Worm (Caenorhabditis elegans): ENCODE data around the gene nprl-2.

The nprl-2 gene

ce11 chrIV:7556265-7556866 is at the start of gene nprl-2, which contains the start of the genes F49E8.7 and F49E8.8:
TSS of gene nprl-2 (plus strand) at chrIV:7556816.
TSS of gene F49E8.7 (minus strand) at chrIV:7556365.
TSS of gene F49E8.8 (plus strand) at chrIV:7556637.
- TF ChIP-seq T22C8.4 (GFP tag; IDR thresholded peaks at IDR 0.05) = no peak
- TF ChIP-seq flt-1 (GFP tag; IDR thresholded peaks at IDR 0.05) = no peak

DNA sequence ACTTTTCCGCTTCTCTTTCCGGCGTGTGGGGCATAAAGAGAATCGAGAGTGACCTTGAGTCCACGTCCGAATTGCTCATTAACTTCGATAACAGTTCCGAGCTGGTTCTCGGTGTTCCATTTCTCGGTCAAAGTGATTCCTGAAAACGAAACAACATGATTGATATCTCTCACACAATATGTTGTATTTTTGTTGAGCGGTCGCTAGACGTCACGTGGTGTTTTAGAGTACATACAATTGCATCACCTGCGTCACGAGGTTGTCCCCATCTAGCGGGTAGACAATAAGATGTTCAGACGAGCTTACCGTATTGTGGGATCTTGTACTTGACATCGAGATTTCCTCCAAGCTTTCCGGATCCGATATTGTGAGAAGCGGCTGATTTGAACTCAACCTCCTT is 49.3 kb upstream of the nprl-2 start:
- TF ChIP-seq tab-1 (GFP tag; IDR thresholded peaks at IDR 0.05) = no peak
- TF ChIP-seq cog-1 (tag; optimal IDR thresholded peaks at IDR 0.05) = no peak
- no peak for TF ChIP-seq ztf-23 (GFP tag; IDR thresholded peaks at IDR 0.05)
- TF ChIP-seq ref-1 (GFP tag; conservative IDR thresholded peaks at IDR 0.05) = no peak

ce11 chrIV:7507841-7508509 is 48.6 kb upstream of the nprl-2 start, which contains the start of the genes vdac-1 and R05G6.5:
TSS of gene vdac-1 (minus strand) at chrIV:7507891.
TSS of gene R05G6.5 (plus strand) at chrIV:7508367.
- TF ChIP-seq ztf-29 (GFP tag; IDR thresholded peaks at IDR 0.05) = no peak
- TF ChIP-seq flt-1 (GFP tag; IDR thresholded peaks at IDR 0.05) = 0 out of 2 replicates have a peak, but pooled peaks have one; percentile 54

DNA sequence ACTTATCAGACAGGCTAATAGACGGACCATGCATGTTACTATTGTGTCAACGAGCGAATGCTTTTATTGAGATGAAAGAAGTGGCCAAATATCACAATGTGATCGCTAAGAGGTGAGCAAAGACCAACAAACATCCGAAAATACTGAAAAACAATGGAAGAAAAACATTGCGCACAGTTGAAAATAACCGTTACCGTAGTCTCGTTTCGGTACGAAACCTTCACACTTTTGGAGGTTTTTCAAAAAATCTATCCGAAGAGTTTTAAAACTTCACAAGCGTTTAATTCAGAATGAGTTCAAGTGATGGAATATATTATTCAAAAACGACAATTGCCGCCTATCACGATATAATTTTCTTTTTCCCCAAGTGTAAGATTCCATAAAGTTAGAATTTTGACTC is 47.8 kb upstream of the nprl-2 start:
- TF ChIP-seq med-1 (GFP tag; optimal IDR thresholded peaks at IDR 0.05; ENCODE audit: insufficient read depth) = no peak
- no peak for TF ChIP-seq ztf-23 (GFP tag; IDR thresholded peaks at IDR 0.05)
- TF ChIP-seq klf-2 (GFP tag; conservative IDR thresholded peaks at IDR 0.05) = no peak
- TF ChIP-seq cog-1 (tag; optimal IDR thresholded peaks at IDR 0.05) = no peak
- TF ChIP-seq T22C8.4 (GFP tag; IDR thresholded peaks at IDR 0.05) = no peak
- TF ChIP-seq ztf-29 (GFP tag; IDR thresholded peaks at IDR 0.05) = no peak
- no peak for TF ChIP-seq flt-1 (GFP tag; IDR thresholded peaks at IDR 0.05)
- TF ChIP-seq tab-1 (GFP tag; IDR thresholded peaks at IDR 0.05) = no peak
- no peak for TF ChIP-seq ref-1 (GFP tag; conservative IDR thresholded peaks at IDR 0.05)

DNA sequence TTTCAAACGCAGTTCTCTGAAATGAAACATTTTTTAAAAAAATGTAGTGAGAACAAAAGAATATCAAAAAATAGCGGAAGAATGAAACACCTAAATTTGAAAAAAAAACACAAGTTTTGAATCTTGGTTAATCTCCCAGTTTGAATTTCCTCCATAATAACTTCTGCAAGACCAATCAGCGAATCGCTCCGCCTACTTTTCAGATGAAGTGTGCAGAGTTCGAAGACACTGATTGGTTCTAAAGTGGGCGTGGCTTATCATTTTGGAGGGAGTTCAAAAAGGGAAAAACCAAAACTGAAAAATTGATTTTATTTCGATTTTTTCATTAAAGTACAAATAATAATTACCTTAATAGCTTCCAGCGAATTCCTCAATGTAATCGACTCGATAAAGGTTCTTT is 45.8 kb upstream of the nprl-2 start:
- no peak for TF ChIP-seq flt-1 (GFP tag; IDR thresholded peaks at IDR 0.05)
- no peak for TF ChIP-seq ztf-29 (GFP tag; IDR thresholded peaks at IDR 0.05)
- TF ChIP-seq klf-2 (GFP tag; conservative IDR thresholded peaks at IDR 0.05) = no peak
- no peak for TF ChIP-seq med-1 (GFP tag; optimal IDR thresholded peaks at IDR 0.05; ENCODE audit: insufficient read depth)
- no peak for TF ChIP-seq tab-1 (GFP tag; IDR thresholded peaks at IDR 0.05)
- TF ChIP-seq ref-1 (GFP tag; conservative IDR thresholded peaks at IDR 0.05) = no peak
- TF ChIP-seq ztf-23 (GFP tag; IDR thresholded peaks at IDR 0.05) = no peak
- no peak for TF ChIP-seq T22C8.4 (GFP tag; IDR thresholded peaks at IDR 0.05)
- no peak for TF ChIP-seq cog-1 (tag; optimal IDR thresholded peaks at IDR 0.05)

ce11 chrIV:7512617-7513233 is 43.9 kb upstream of the nprl-2 start, which contains the start of the genes plc-4 and R05G6.4:
TSS of gene plc-4 (minus strand) at chrIV:7512667.
TSS of gene R05G6.4 (plus strand) at chrIV:7513233.
- TF ChIP-seq tab-1 (GFP tag; IDR thresholded peaks at IDR 0.05) = no peak
- no peak for TF ChIP-seq ztf-29 (GFP tag; IDR thresholded peaks at IDR 0.05)
- TF ChIP-seq T22C8.4 (GFP tag; IDR thresholded peaks at IDR 0.05) = no peak
- no peak for TF ChIP-seq cog-1 (tag; optimal IDR thresholded peaks at IDR 0.05)
- no peak for TF ChIP-seq ztf-23 (GFP tag; IDR thresholded peaks at IDR 0.05)
- TF ChIP-seq flt-1 (GFP tag; IDR thresholded peaks at IDR 0.05) = no peak
- TF ChIP-seq klf-2 (GFP tag; conservative IDR thresholded peaks at IDR 0.05) = no peak
- no peak for TF ChIP-seq med-1 (GFP tag; optimal IDR thresholded peaks at IDR 0.05; ENCODE audit: insufficient read depth)
- no peak for TF ChIP-seq ref-1 (GFP tag; conservative IDR thresholded peaks at IDR 0.05)

DNA sequence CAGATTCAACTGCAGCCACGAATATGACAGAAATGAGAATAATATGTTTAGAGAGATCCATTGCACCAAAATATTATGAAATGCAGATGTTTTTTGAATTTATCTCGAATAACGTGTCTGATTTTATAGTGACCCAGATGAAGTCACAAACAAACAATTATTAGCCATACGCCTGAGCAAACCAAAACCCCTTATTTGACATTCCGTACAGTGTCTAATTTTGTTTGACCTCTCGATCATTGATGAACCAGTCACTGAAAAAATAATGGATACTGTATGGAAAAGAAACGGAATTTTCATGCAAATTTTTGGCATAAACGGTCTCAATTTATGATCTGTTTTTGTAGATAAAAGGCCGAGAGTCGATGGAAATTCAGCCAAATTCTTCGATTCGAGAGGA is 40.4 kb upstream of the nprl-2 start, which contains the start of the genes R05G6.9 and R05G6.3:
TSS of gene R05G6.9 (minus strand) at position 101 of the 400 bp plus-strand sequence.
TSS of gene R05G6.3 (plus strand) at position 386 of the 400 bp plus-strand sequence.
- TF ChIP-seq cog-1 (tag; optimal IDR thresholded peaks at IDR 0.05) (no peak), med-1 (GFP tag; optimal IDR thresholded peaks at IDR 0.05; ENCODE audit: insufficient read depth) (no peak), ref-1 (GFP tag; conservative IDR thresholded peaks at IDR 0.05) (no peak), klf-2 (GFP tag; conservative IDR thresholded peaks at IDR 0.05) (no peak), flt-1 (GFP tag; IDR thresholded peaks at IDR 0.05) (no peak), T22C8.4 (GFP tag; IDR thresholded peaks at IDR 0.05) (no peak), tab-1 (GFP tag; IDR thresholded peaks at IDR 0.05) (no peak), ztf-23 (GFP tag; IDR thresholded peaks at IDR 0.05) (no peak), ztf-29 (GFP tag; IDR thresholded peaks at IDR 0.05) (no peak)

ce11 chrIV:7520258-7520657 is 36.4 kb upstream of the nprl-2 start:
- TF ChIP-seq ztf-29 (GFP tag; IDR thresholded peaks at IDR 0.05) (no peak), ref-1 (GFP tag; conservative IDR thresholded peaks at IDR 0.05) (no peak), ztf-23 (GFP tag; IDR thresholded peaks at IDR 0.05) (no peak), klf-2 (GFP tag; conservative IDR thresholded peaks at IDR 0.05) (no peak), flt-1 (GFP tag; IDR thresholded peaks at IDR 0.05) (no peak), cog-1 (tag; optimal IDR thresholded peaks at IDR 0.05) (no peak), med-1 (GFP tag; optimal IDR thresholded peaks at IDR 0.05; ENCODE audit: insufficient read depth) (no peak), tab-1 (GFP tag; IDR thresholded peaks at IDR 0.05) (no peak), T22C8.4 (GFP tag; IDR thresholded peaks at IDR 0.05) (no peak)

ce11 chrIV:7520841-7521240 is 35.8 kb upstream of the nprl-2 start:
- no peak for TF ChIP-seq ztf-29 (GFP tag; IDR thresholded peaks at IDR 0.05)
- no peak for TF ChIP-seq tab-1 (GFP tag; IDR thresholded peaks at IDR 0.05)
- no peak for TF ChIP-seq ref-1 (GFP tag; conservative IDR thresholded peaks at IDR 0.05)
- no peak for TF ChIP-seq klf-2 (GFP tag; conservative IDR thresholded peaks at IDR 0.05)
- no peak for TF ChIP-seq flt-1 (GFP tag; IDR thresholded peaks at IDR 0.05)
- TF ChIP-seq ztf-23 (GFP tag; IDR thresholded peaks at IDR 0.05) = no peak
- TF ChIP-seq med-1 (GFP tag; optimal IDR thresholded peaks at IDR 0.05; ENCODE audit: insufficient read depth) = no peak
- TF ChIP-seq T22C8.4 (GFP tag; IDR thresholded peaks at IDR 0.05) = no peak
- no peak for TF ChIP-seq cog-1 (tag; optimal IDR thresholded peaks at IDR 0.05)

All from whole organism, midembryonic.